Fruit fly (Drosophila melanogaster): Measurements from ENCODE around the gene Diap1.
A peak's percentile ranks its signal among the peaks of the same experiment; 100 is the strongest.

The Diap1 gene

dm6 chr3L:16037048-16037477 lies 13.8 kb downstream of the Diap1 start (continued):
- TF ChIP-seq CG7271 (tag; optimal IDR thresholded peaks at IDR 0.05) = no peak
- peak; percentile 65; the same call in 1 of the 2 replicates for TF ChIP-seq ato (GFP tag; IDR thresholded peaks at IDR 0.05; ENCODE audit: partially characterized antibody)
- peak; percentile 46 for TF ChIP-seq CG4707 (GFP tag; optimal IDR thresholded peaks at IDR 0.05)
- peak; percentile 65; the same call in 1 of the 2 replicates for TF ChIP-seq CG4730 (GFP tag; IDR thresholded peaks at IDR 0.05)
- TF ChIP-seq CG9932 (GFP tag; IDR thresholded peaks at IDR 0.05) = peak; percentile 85
- peak; percentile 48 for TF ChIP-seq NC2α (GFP tag; optimal IDR thresholded peaks at IDR 0.05)
- peak; percentile 44 for TF ChIP-seq CG10462 (GFP tag; optimal IDR thresholded peaks at IDR 0.05)
- no peak for TF ChIP-seq aop (GFP tag; IDR thresholded peaks at IDR 0.05)
- peak; percentile 80 for TF ChIP-seq row (GFP tag; IDR thresholded peaks at IDR 0.05)
- TF ChIP-seq luna (GFP tag; optimal IDR thresholded peaks at IDR 0.05) = peak; percentile 79
- peak; percentile 77 for TF ChIP-seq CTCF (GFP tag; optimal IDR thresholded peaks at IDR 0.05)
- peak; percentile 69 for TF ChIP-seq CG9876 (GFP tag; optimal IDR thresholded peaks at IDR 0.05)
- TF ChIP-seq odd (GFP tag; optimal IDR thresholded peaks at IDR 0.05) = peak; percentile 65
- no peak for TF ChIP-seq Gsc (GFP tag; IDR thresholded peaks at IDR 0.05)
- peak; percentile 70; the same call in 1 of the 2 replicates for TF ChIP-seq CG5953 (GFP tag; IDR thresholded peaks at IDR 0.05)
- TF ChIP-seq MBD-R2 (GFP tag; IDR thresholded peaks at IDR 0.05) = peak; percentile 75; the same call in 1 of the 2 replicates
- TF ChIP-seq CG5180 (GFP tag; optimal IDR thresholded peaks at IDR 0.05) = peak; percentile 26
- peak in 1 of 3 experiments; percentile 55 for TF ChIP-seq lola (GFP tag; optimal IDR thresholded peaks at IDR 0.05)
- TF ChIP-seq CG3065 (GFP tag; optimal IDR thresholded peaks at IDR 0.05) = peak; percentile 6
- peak; percentile 62; the same call in 1 of the 3 replicates for TF ChIP-seq CG17361 (GFP tag; IDR thresholded peaks at IDR 0.05)
- TF ChIP-seq kay (GFP tag; optimal IDR thresholded peaks at IDR 0.05) = peak; percentile 93
- TF ChIP-seq CG42726 (GFP tag; IDR thresholded peaks at IDR 0.05; ENCODE audit: partially characterized antibody) = no peak
- peak; percentile 91 for TF ChIP-seq CG3847 (GFP tag; IDR thresholded peaks at IDR 0.05)
- TF ChIP-seq gcm (GFP tag; optimal IDR thresholded peaks at IDR 0.05) = peak; percentile 70
- peak; percentile 77 for TF ChIP-seq unpg (GFP tag; optimal IDR thresholded peaks at IDR 0.05)
- peak; percentile 67 for TF ChIP-seq Sox102F (GFP tag; optimal IDR thresholded peaks at IDR 0.05)
- peak; percentile 32 for TF ChIP-seq CG12236 (GFP tag; optimal IDR thresholded peaks at IDR 0.05)
- 0 out of 2 replicates have a peak, but pooled peaks have one; percentile 26 for TF ChIP-seq toy (GFP tag; IDR thresholded peaks at IDR 0.05)
- TF ChIP-seq Nf-YA (GFP tag; IDR thresholded peaks at IDR 0.05) = 0 out of 2 replicates have a peak, but pooled peaks have one; percentile 15
- no peak for TF ChIP-seq GATAe (GFP tag; conservative IDR thresholded peaks at IDR 0.05)
- TF ChIP-seq CG12299 (tag; optimal IDR thresholded peaks at IDR 0.05) = peak; percentile 62
- peak; percentile 47 for TF ChIP-seq CG9797 (GFP tag; optimal IDR thresholded peaks at IDR 0.05)
- TF ChIP-seq sens-2 (GFP tag; IDR thresholded peaks at IDR 0.05) = peak; percentile 57; the same call in 1 of the 2 replicates
- TF ChIP-seq Camta (GFP tag; optimal IDR thresholded peaks at IDR 0.05) = peak; percentile 59
- TF ChIP-seq CG9215 (GFP tag; IDR thresholded peaks at IDR 0.05) = peak; percentile 60
- TF ChIP-seq Dfd (GFP tag; optimal IDR thresholded peaks at IDR 0.05) = no peak
- peak; percentile 55; the same call in 2 of the 4 replicates for TF ChIP-seq Gug (GFP tag; IDR thresholded peaks at IDR 0.05)
- peak; percentile 84 for TF ChIP-seq Ets97D (GFP tag; optimal IDR thresholded peaks at IDR 0.05)
- TF ChIP-seq da (GFP tag; optimal IDR thresholded peaks at IDR 0.05) = peak; percentile 59
- peak; percentile 87 for TF ChIP-seq Atf6 (GFP tag; IDR thresholded peaks at IDR 0.05)
- no peak for TF ChIP-seq eve (GFP tag; optimal IDR thresholded peaks at IDR 0.05)
- TF ChIP-seq CG10959 (GFP tag; IDR thresholded peaks at IDR 0.05) = 0 out of 2 replicates have a peak, but pooled peaks have one; percentile 28
- peak; percentile 76; the same call in 2 of the 3 replicates for TF ChIP-seq B-H1 (GFP tag; IDR thresholded peaks at IDR 0.05)
- TF ChIP-seq CG2129 (GFP tag; IDR thresholded peaks at IDR 0.05; ENCODE audit: partially characterized antibody) = no peak
- TF ChIP-seq Vsx1 (GFP tag; optimal IDR thresholded peaks at IDR 0.05) = peak; percentile 34
- peak; percentile 60 for TF ChIP-seq CG9609 (GFP tag; optimal IDR thresholded peaks at IDR 0.05)
- TF ChIP-seq dan (GFP tag; IDR thresholded peaks at IDR 0.05) = no peak
- peak; percentile 81 for TF ChIP-seq CG10147 (GFP tag; optimal IDR thresholded peaks at IDR 0.05)
- TF ChIP-seq CG10565 (GFP tag; optimal IDR thresholded peaks at IDR 0.05) = peak; percentile 65
- peak; percentile 68 for TF ChIP-seq CG6791 (GFP tag; IDR thresholded peaks at IDR 0.05; ENCODE audit: partially characterized antibody)
- TF ChIP-seq Hr51 (GFP tag; optimal IDR thresholded peaks at IDR 0.05) = peak; percentile 71 to 81
